Worm (Caenorhabditis elegans) whole organism, young adult: Measurements from ENCODE around the gene sshk-1.

Experiments used
- B0336.3 ChIP-seq: fragments of 200-800 bp; sonication (Bioruptor generic); IDR thresholded peaks from 2 replicates; pipeline ENCODE4 v1.3.6; 2022; ENCODE audit warnings: missing genetic modification characterization, missing compliant biosample characterization
- C06A6.2 ChIP-seq: fragments of 200-800 bp; sonication (Bioruptor generic); conservative IDR thresholded peaks from 2 replicates; pipeline ENCODE4 v1.3.6; 2022; ENCODE audit warnings: missing genetic modification characterization, missing compliant biosample characterization
- F33H1.4 ChIP-seq: fragments of 200-800 bp; sonication (Bioruptor generic); IDR thresholded peaks from 2 replicates; pipeline ENCODE4 v1.3.6; 2022; ENCODE audit warnings: missing genetic modification reagents, missing genetic modification characterization, missing compliant biosample characterization
- F52B5.7 ChIP-seq: sonication (generic microtip); optimal IDR thresholded peaks from 2 replicates; lab custom pipeline; 2016; ENCODE audit warnings: mild to moderate bottlenecking, missing genetic modification characterization, missing compliant biosample characterization
- Y56A3A.18 ChIP-seq: fragments of 200-800 bp; sonication (Bioruptor generic); IDR thresholded peaks from 2 replicates; pipeline ENCODE4 v1.3.6; 2022; ENCODE audit warnings: missing genetic modification reagents, missing genetic modification characterization, missing compliant biosample characterization
- Y79H2A.3 ChIP-seq: fragments of 200-800 bp; sonication (Bioruptor generic); conservative IDR thresholded peaks from 2 replicates; pipeline ENCODE4 v1.3.6; 2022; ENCODE audit warnings: missing genetic modification reagents, missing genetic modification characterization, missing compliant biosample characterization
- akir-1 ChIP-seq: fragments of 200-800 bp; sonication (Bioruptor generic); optimal IDR thresholded peaks from 2 replicates; lab custom pipeline; 2018; ENCODE audit warnings: mild to moderate bottlenecking, missing genetic modification characterization, moderate library complexity, missing compliant biosample characterization
- ama-1 ChIP-seq, 3 experiments: fragments of 150-350 bp in 1 of 3; sonication (generic microtip) in 2 of 3; optimal IDR thresholded peaks; 2 replicates each; lab custom pipeline; 2014 to 2018; ENCODE audit warnings: missing biosample characterization in 2 of 3, missing genetic modification characterization in 2 of 3, missing genetic modification reagents in 2 of 3
- aptf-2 ChIP-seq: fragments of 200-800 bp; sonication (Bioruptor generic); conservative IDR thresholded peaks from 2 replicates; pipeline ENCODE4 v1.3.6; 2022; ENCODE audit warnings: missing genetic modification reagents, missing genetic modification characterization, missing compliant biosample characterization
- attf-3 ChIP-seq: fragments of 200-800 bp; sonication (Bioruptor generic); conservative IDR thresholded peaks from 2 replicates; pipeline ENCODE4 v1.3.6; 2022; ENCODE audit warnings: missing genetic modification reagents, missing genetic modification characterization, missing compliant biosample characterization
- cebp-1 ChIP-seq, 2 experiments: fragments of 200-800 bp in 1 of 2; sonication (Bioruptor generic) in 1 of 2; sonication (generic microtip) in 1 of 2; IDR thresholded peaks in 1 of 2; optimal IDR thresholded peaks in 1 of 2; 2 replicates each; pipeline versions ENCODE4 v1.3.6 to Lab custom; 2017 to 2022; ENCODE audit warnings: missing compliant biosample characterization in 2 of 2, missing genetic modification characterization in 2 of 2, mild to moderate bottlenecking in 1 of 2, missing genetic modification reagents in 1 of 2, moderate library complexity in 1 of 2
- cebp-2 ChIP-seq: fragments of 200-800 bp; sonication (Bioruptor generic); IDR thresholded peaks from 2 replicates; pipeline ENCODE4 v1.3.6; 2022; ENCODE audit warnings: missing genetic modification characterization, missing compliant biosample characterization
- ceh-100 ChIP-seq: fragments of 200-800 bp; sonication (Bioruptor generic); IDR thresholded peaks from 2 replicates; pipeline ENCODE4 v1.3.6; 2022; ENCODE audit warnings: missing genetic modification reagents, missing genetic modification characterization, missing compliant biosample characterization
- ceh-58 ChIP-seq: fragments of 200-800 bp; sonication (Bioruptor generic); IDR thresholded peaks from 2 replicates; pipeline ENCODE4 v1.3.6; 2022; ENCODE audit warnings: missing genetic modification characterization, missing compliant biosample characterization
- efl-1 ChIP-seq: fragments of 150-350 bp; optimal IDR thresholded peaks from 2 replicates; lab custom pipeline; 2014; ENCODE audit warnings: missing biosample characterization, missing genetic modification reagents, missing genetic modification characterization
- egl-44 ChIP-seq: fragments of 200-800 bp; sonication (Bioruptor generic); IDR thresholded peaks from 2 replicates; pipeline ENCODE4 v1.3.6; 2022; ENCODE audit warnings: missing genetic modification reagents, missing genetic modification characterization, missing compliant biosample characterization
- egrh-3 ChIP-seq: fragments of 200-800 bp; sonication (Bioruptor generic); IDR thresholded peaks from 2 replicates; pipeline ENCODE4 v1.3.6; 2022; ENCODE audit warnings: missing genetic modification reagents, missing genetic modification characterization, missing compliant biosample characterization
- ekl-4 ChIP-seq: fragments of 200-800 bp; sonication (Bioruptor generic); IDR thresholded peaks from 2 replicates; pipeline ENCODE4 v1.3.6; 2022; ENCODE audit warnings: missing genetic modification reagents, missing genetic modification characterization, missing compliant biosample characterization
- fkh-3 ChIP-seq: sonication (generic microtip); optimal IDR thresholded peaks from 2 replicates; lab custom pipeline; 2016; ENCODE audit warnings: mild to moderate bottlenecking, missing genetic modification characterization, missing compliant biosample characterization
- hlh-26 ChIP-seq: fragments of 200-800 bp; sonication (Bioruptor generic); conservative IDR thresholded peaks from 2 replicates; pipeline ENCODE4 v1.3.6; 2022; ENCODE audit warnings: missing genetic modification reagents, missing genetic modification characterization, missing compliant biosample characterization
- hrde-1 ChIP-seq: sonication (generic microtip); optimal IDR thresholded peaks from 2 replicates; lab custom pipeline; 2016; ENCODE audit warnings: missing genetic modification characterization, mild to moderate bottlenecking, missing compliant biosample characterization, moderate library complexity, missing genotype, missing genetic modification reagents, borderline replicate concordance
- hsf-1 ChIP-seq: fragments of 200-800 bp; sonication (Bioruptor generic); IDR thresholded peaks from 2 replicates; pipeline ENCODE4 v1.3.6; 2022; ENCODE audit warnings: missing genetic modification reagents, missing genetic modification characterization, missing compliant biosample characterization
- lin-40 ChIP-seq: sonication (generic microtip); optimal IDR thresholded peaks from 2 replicates; lab custom pipeline; 2016; ENCODE audit warnings: missing genetic modification characterization, mild to moderate bottlenecking, missing compliant biosample characterization, missing genotype, missing genetic modification reagents
- lin-54 ChIP-seq: fragments of 200-800 bp; sonication (Bioruptor generic); optimal IDR thresholded peaks from 2 replicates; lab custom pipeline; 2018; ENCODE audit warnings: mild to moderate bottlenecking, missing genetic modification characterization, missing compliant biosample characterization
- lir-1 ChIP-seq: fragments of 200-800 bp; sonication (Bioruptor generic); conservative IDR thresholded peaks from 2 replicates; pipeline ENCODE4 v1.3.6; 2022; ENCODE audit warnings: missing genetic modification reagents, missing genetic modification characterization, missing compliant biosample characterization
- lsl-1 ChIP-seq: fragments of 200-800 bp; sonication (Bioruptor generic); optimal IDR thresholded peaks from 2 replicates; lab custom pipeline; 2018; ENCODE audit warnings: mild to moderate bottlenecking, missing genetic modification characterization, moderate library complexity, missing compliant biosample characterization
- madf-10 ChIP-seq: sonication (generic microtip); optimal IDR thresholded peaks from 2 replicates; lab custom pipeline; 2016; ENCODE audit warnings: mild to moderate bottlenecking, missing genetic modification characterization, missing compliant biosample characterization
- madf-6 ChIP-seq: fragments of 200-800 bp; sonication (Bioruptor generic); IDR thresholded peaks from 2 replicates; pipeline ENCODE4 v1.3.6; 2022; ENCODE audit warnings: missing genetic modification reagents, missing genetic modification characterization, missing compliant biosample characterization
- mes-4 ChIP-seq: sonication (generic microtip); optimal IDR thresholded peaks from 2 replicates; lab custom pipeline; 2016; ENCODE audit warnings: missing genotype, missing genetic modification characterization, missing compliant biosample characterization
- mxl-1 ChIP-seq: sonication (generic microtip); optimal IDR thresholded peaks from 2 replicates; lab custom pipeline; 2016; ENCODE audit warnings: missing genetic modification characterization, missing compliant biosample characterization
- nfya-1 ChIP-seq: sonication (generic microtip); optimal IDR thresholded peaks from 2 replicates; lab custom pipeline; 2017; ENCODE audit warnings: antibody characterized with exemption, missing compliant biosample characterization, missing genetic modification characterization, borderline replicate concordance; ENCODE audit not compliant: insufficient read depth
- nhr-80 ChIP-seq: sonication (generic microtip); optimal IDR thresholded peaks from 2 replicates; lab custom pipeline; 2016; ENCODE audit warnings: missing genetic modification characterization, missing compliant biosample characterization
- nhr-90 ChIP-seq: sonication (generic microtip); optimal IDR thresholded peaks from 2 replicates; lab custom pipeline; 2016; ENCODE audit warnings: missing genotype, mild to moderate bottlenecking, missing genetic modification characterization, missing compliant biosample characterization
- pha-4 ChIP-seq: fragments of 150-350 bp; sonication (generic microtip); optimal IDR thresholded peaks from 2 replicates; lab custom pipeline; 2014; ENCODE audit warnings: missing biosample characterization, missing genetic modification reagents, missing genetic modification characterization
- rpc-1 ChIP-seq, 2 experiments: fragments of 150-350 bp in 1 of 2; sonication (generic microtip) in 1 of 2; optimal IDR thresholded peaks; 2 replicates each; lab custom pipeline; 2014 to 2018; ENCODE audit warnings: missing biosample characterization in 1 of 2, missing genetic modification characterization in 1 of 2, missing genetic modification reagents in 1 of 2, missing genotype in 1 of 2
- snpc-4 ChIP-seq, 5 experiments: fragments of 150-350 bp in 1 of 5; sonication (generic microtip) in 4 of 5; optimal IDR thresholded peaks; 2 replicates each; lab custom pipeline; 2014 to 2018; ENCODE audit warnings: missing genetic modification characterization in 5 of 5, missing biosample characterization in 3 of 5, antibody characterized with exemption in 2 of 5, mild to moderate bottlenecking in 2 of 5, missing compliant biosample characterization in 2 of 5, missing genotype in 2 of 5, moderate library complexity in 2 of 5, missing genetic modification reagents in 1 of 5
- tbx-9 ChIP-seq: sonication (generic microtip); optimal IDR thresholded peaks from 2 replicates; lab custom pipeline; 2016; ENCODE audit warnings: borderline replicate concordance, missing genetic modification characterization, inconsistent platforms, missing compliant biosample characterization
- zfh-2 ChIP-seq: fragments of 200-800 bp; sonication (Bioruptor generic); conservative IDR thresholded peaks from 2 replicates; pipeline ENCODE4 v1.3.6; 2022; ENCODE audit warnings: missing genetic modification reagents, missing genetic modification characterization, missing compliant biosample characterization
- zim-3 ChIP-seq: sonication (generic microtip); optimal IDR thresholded peaks from 2 replicates; lab custom pipeline; 2017; ENCODE audit warnings: mild to moderate bottlenecking, missing genetic modification characterization, moderate library complexity, missing compliant biosample characterization

The sshk-1 gene

ce11 chrV:20778257-20778697 lies 37.7 kb upstream of the sshk-1 start (continued):
- TF ChIP-seq akir-1 (GFP tag; lab: Kevin White, UChicago) (peak; percentile 49), attf-3 (GFP tag; lab: Robert Waterston, UW) (no peak), egrh-3 (GFP tag; lab: Robert Waterston, UW) (peak; percentile 50; the same call in 1 of the 2 replicates), lin-54 (GFP tag; lab: Kevin White, UChicago) (peak; percentile 71), lin-40 (peak; percentile 96), rpc-1 (optimal IDR thresholded peaks at IDR 0.05; lab: Kevin White, UChicago) (no peak), rpc-1 (tag; optimal IDR thresholded peaks at IDR 0.05; lab: Kevin White, UChicago) (no peak), hrde-1 (no peak), F33H1.4 (no peak), madf-6 (0 out of 2 replicates have a peak, but pooled peaks have one; percentile 16), tbx-9 (no peak), pha-4 (tag; lab: Kevin White, UChicago) (no peak), cebp-1 (GFP tag; IDR thresholded peaks at IDR 0.05; lab: Robert Waterston, UW) (0 out of 2 replicates have a peak, but pooled peaks have one; percentile 26), cebp-1 (tag; optimal IDR thresholded peaks at IDR 0.05; lab: Kevin White, UChicago) (peak; percentile 92)

ce11 chrV:20778886-20779285 lies 37.1 kb upstream of the sshk-1 start:
- TF ChIP-seq ceh-100 (GFP tag; lab: Robert Waterston, UW) (no peak), egl-44 (GFP tag; lab: Robert Waterston, UW) (0 out of 2 replicates have a peak, but pooled peaks have one; percentile 28), ceh-58 (GFP tag; lab: Robert Waterston, UW) (no peak), lir-1 (GFP tag; lab: Robert Waterston, UW) (no peak), snpc-4 (GFP tag; optimal IDR thresholded peaks at IDR 0.05; lab: Kevin White, UChicago) (no peak), snpc-4 (tag; optimal IDR thresholded peaks at IDR 0.05; lab: Kevin White, UChicago) (no peak), efl-1 (GFP tag; lab: Kevin White, UChicago) (no peak), hsf-1 (GFP tag; lab: Robert Waterston, UW) (no peak), F52B5.7 (tag; lab: Kevin White, UChicago) (no peak), zim-3 (tag; lab: Kevin White, UChicago) (no peak), nhr-80 (tag; lab: Kevin White, UChicago) (peak; percentile 20), aptf-2 (GFP tag; lab: Robert Waterston, UW) (no peak), F33H1.4 (no peak)

ce11 chrV:20779707-20780346 lies 36.1 kb upstream of the sshk-1 start:
- TF ChIP-seq madf-10 (tag; lab: Kevin White, UChicago) (peak; percentile 49), nfya-1 (tag; lab: Kevin White, UChicago) (no peak), ekl-4 (GFP tag; lab: Robert Waterston, UW) (0 out of 2 replicates have a peak, but pooled peaks have one; percentile 18), Y56A3A.18 (GFP tag; lab: Robert Waterston, UW) (0 out of 2 replicates have a peak, but pooled peaks have one; percentile 42), zfh-2 (GFP tag; lab: Robert Waterston, UW) (no peak), B0336.3 (GFP tag; lab: Robert Waterston, UW) (0 out of 2 replicates have a peak, but pooled peaks have one; percentile 20), cebp-2 (no peak), lsl-1 (GFP tag; lab: Kevin White, UChicago) (no peak)
- TF ChIP-seq, all 124 proteins: peak for 4

ce11 chrV:20780400-20780799 lies 35.5 kb upstream of the sshk-1 start, which contains the start of gene hif-1:
TSS of gene hif-1 (plus strand) at chrV:20780407.
- TF ChIP-seq mes-4 (no peak), hlh-26 (GFP tag; lab: Robert Waterston, UW) (no peak), ceh-58 (GFP tag; lab: Robert Waterston, UW) (no peak), Y56A3A.18 (GFP tag; lab: Robert Waterston, UW) (0 out of 2 replicates have a peak, but pooled peaks have one; percentile 2), nhr-90 (tag; lab: Kevin White, UChicago) (no peak), mxl-1 (tag; lab: Kevin White, UChicago) (no peak), cebp-1 (GFP tag; IDR thresholded peaks at IDR 0.05; lab: Robert Waterston, UW) (no peak), cebp-1 (tag; optimal IDR thresholded peaks at IDR 0.05; lab: Kevin White, UChicago) (peak; percentile 10), Y79H2A.3 (no peak), egrh-3 (GFP tag; lab: Robert Waterston, UW) (no peak), C06A6.2 (GFP tag; lab: Robert Waterston, UW) (no peak), ama-1 (optimal IDR thresholded peaks at IDR 0.05; lab: Kevin White, UChicago) (peak; percentile 59), ama-1 (GFP tag; optimal IDR thresholded peaks at IDR 0.05; lab: Kevin White, UChicago) (no peak), fkh-3 (tag; lab: Kevin White, UChicago) (no peak)
